Worm (Caenorhabditis elegans): ENCODE results near the gene Y62E10A.20.

- TF ChIP-seq him-1 (tag; optimal IDR thresholded peaks at IDR 0.05) (no peak), W03F9.2 (tag; optimal IDR thresholded peaks at IDR 0.05) (no peak), dao-5 (tag; optimal IDR thresholded peaks at IDR 0.05) (no peak)
Measured at ce11 chrIV:13412845-13413383, 27.0 kb upstream of the Y62E10A.20 start, which contains the start of gene gcl-1.
